Worm (Caenorhabditis elegans) whole organism, young adult: ENCODE results near the gene C02F5.14.
A peak's percentile ranks its signal among the peaks of the same experiment; 100 is the strongest.

Source experiments
- B0261.1 ChIP-seq: sonication (generic microtip); optimal IDR thresholded peaks from 2 replicates; lab custom pipeline; 2016; ENCODE audit warnings: mild to moderate bottlenecking, missing genetic modification characterization, moderate library complexity, missing compliant biosample characterization
- B0336.3 ChIP-seq: fragments of 200-800 bp; sonication (Bioruptor generic); IDR thresholded peaks from 2 replicates; pipeline ENCODE4 v1.3.6; 2022; ENCODE audit warnings: missing genetic modification characterization, missing compliant biosample characterization
- F33H1.4 ChIP-seq: fragments of 200-800 bp; sonication (Bioruptor generic); IDR thresholded peaks from 2 replicates; pipeline ENCODE4 v1.3.6; 2022; ENCODE audit warnings: missing genetic modification reagents, missing genetic modification characterization, missing compliant biosample characterization
- F39B2.1 ChIP-seq: fragments of 200-800 bp; sonication (Bioruptor generic); IDR thresholded peaks from 2 replicates; pipeline ENCODE4 v1.3.6; 2022; ENCODE audit warnings: missing genetic modification reagents, missing genetic modification characterization, missing compliant biosample characterization
- F57C9.4 ChIP-seq: sonication (generic microtip); optimal IDR thresholded peaks from 2 replicates; lab custom pipeline; 2017; ENCODE audit warnings: mild to moderate bottlenecking, missing genetic modification characterization, missing compliant biosample characterization
- Y56A3A.18 ChIP-seq: fragments of 200-800 bp; sonication (Bioruptor generic); IDR thresholded peaks from 2 replicates; pipeline ENCODE4 v1.3.6; 2022; ENCODE audit warnings: missing genetic modification reagents, missing genetic modification characterization, missing compliant biosample characterization
- ZK185.1 ChIP-seq: sonication (generic microtip); optimal IDR thresholded peaks from 2 replicates; lab custom pipeline; 2016; ENCODE audit warnings: mild to moderate bottlenecking, missing genetic modification characterization, missing compliant biosample characterization; ENCODE audit not compliant: poor library complexity, severe bottlenecking
- aptf-2 ChIP-seq: fragments of 200-800 bp; sonication (Bioruptor generic); conservative IDR thresholded peaks from 2 replicates; pipeline ENCODE4 v1.3.6; 2022; ENCODE audit warnings: missing genetic modification reagents, missing genetic modification characterization, missing compliant biosample characterization
- attf-3 ChIP-seq: fragments of 200-800 bp; sonication (Bioruptor generic); conservative IDR thresholded peaks from 2 replicates; pipeline ENCODE4 v1.3.6; 2022; ENCODE audit warnings: missing genetic modification reagents, missing genetic modification characterization, missing compliant biosample characterization
- bed-1 ChIP-seq: fragments of 200-800 bp; sonication (Bioruptor generic); IDR thresholded peaks from 2 replicates; pipeline ENCODE4 v1.3.6; 2022; ENCODE audit warnings: missing genetic modification reagents, missing genetic modification characterization, missing compliant biosample characterization
- bed-2 ChIP-seq: fragments of 200-800 bp; sonication (Bioruptor generic); IDR thresholded peaks from 2 replicates; pipeline ENCODE4 v1.3.6; 2022; ENCODE audit warnings: missing genetic modification reagents, missing genetic modification characterization, missing compliant biosample characterization
- cebp-2 ChIP-seq: fragments of 200-800 bp; sonication (Bioruptor generic); IDR thresholded peaks from 2 replicates; pipeline ENCODE4 v1.3.6; 2022; ENCODE audit warnings: missing genetic modification characterization, missing compliant biosample characterization
- dox-1 ChIP-seq: fragments of 200-800 bp; sonication (Bioruptor generic); IDR thresholded peaks from 2 replicates; pipeline ENCODE4 v1.3.6; 2022; ENCODE audit warnings: missing genetic modification reagents, missing genetic modification characterization, missing compliant biosample characterization
- egl-18 ChIP-seq: fragments of 200-800 bp; sonication (Bioruptor generic); IDR thresholded peaks from 2 replicates; pipeline ENCODE4 v1.3.6; 2022; ENCODE audit warnings: missing genetic modification reagents, missing genetic modification characterization, missing compliant biosample characterization
- egrh-3 ChIP-seq: fragments of 200-800 bp; sonication (Bioruptor generic); IDR thresholded peaks from 2 replicates; pipeline ENCODE4 v1.3.6; 2022; ENCODE audit warnings: missing genetic modification reagents, missing genetic modification characterization, missing compliant biosample characterization
- ekl-4 ChIP-seq: fragments of 200-800 bp; sonication (Bioruptor generic); IDR thresholded peaks from 2 replicates; pipeline ENCODE4 v1.3.6; 2022; ENCODE audit warnings: missing genetic modification reagents, missing genetic modification characterization, missing compliant biosample characterization
- lin-26 ChIP-seq: fragments of 200-800 bp; sonication (Bioruptor generic); IDR thresholded peaks from 2 replicates; pipeline ENCODE4 v1.3.6; 2022; ENCODE audit warnings: missing genetic modification reagents, missing genetic modification characterization, missing compliant biosample characterization
- lin-35 ChIP-seq, 3 experiments: fragments of 150-350 bp in 2 of 3; sonication (generic microtip) in 1 of 3; optimal IDR thresholded peaks; 2 replicates each; lab custom pipeline; 2014 to 2018; ENCODE audit warnings: missing biosample characterization in 3 of 3, missing genetic modification characterization in 3 of 3, missing genetic modification reagents in 3 of 3
- madf-3 ChIP-seq: fragments of 200-800 bp; sonication (Bioruptor generic); IDR thresholded peaks from 2 replicates; pipeline ENCODE4 v1.3.6; 2022; ENCODE audit warnings: missing genetic modification reagents, missing genetic modification characterization, missing compliant biosample characterization
- mel-28 ChIP-seq: sonication (generic microtip); optimal IDR thresholded peaks from 2 replicates; lab custom pipeline; 2016; ENCODE audit warnings: borderline replicate concordance, mild to moderate bottlenecking, missing genetic modification characterization, missing compliant biosample characterization
- mes-4 ChIP-seq: sonication (generic microtip); optimal IDR thresholded peaks from 2 replicates; lab custom pipeline; 2016; ENCODE audit warnings: missing genotype, missing genetic modification characterization, missing compliant biosample characterization
- nfya-2 ChIP-seq: fragments of 200-800 bp; sonication (Bioruptor generic); IDR thresholded peaks from 2 replicates; pipeline ENCODE4 v1.3.6; 2022; ENCODE audit warnings: missing genetic modification reagents, missing genetic modification characterization, missing compliant biosample characterization
- nhr-120 ChIP-seq: fragments of 200-800 bp; sonication (Bioruptor generic); IDR thresholded peaks from 2 replicates; pipeline ENCODE4 v1.3.6; 2022; ENCODE audit warnings: missing genetic modification characterization, missing compliant biosample characterization
- nhr-179 ChIP-seq: sonication (generic microtip); optimal IDR thresholded peaks from 2 replicates; lab custom pipeline; 2016; ENCODE audit warnings: mild to moderate bottlenecking, missing genetic modification characterization, missing compliant biosample characterization
- nhr-27 ChIP-seq: fragments of 200-800 bp; sonication (Bioruptor generic); optimal IDR thresholded peaks from 2 replicates; lab custom pipeline; 2018; ENCODE audit warnings: mild to moderate bottlenecking, missing genetic modification characterization, moderate library complexity, missing compliant biosample characterization
- nhr-90 ChIP-seq: sonication (generic microtip); optimal IDR thresholded peaks from 2 replicates; lab custom pipeline; 2016; ENCODE audit warnings: missing genotype, mild to moderate bottlenecking, missing genetic modification characterization, missing compliant biosample characterization
- pha-4 ChIP-seq: fragments of 150-350 bp; sonication (generic microtip); optimal IDR thresholded peaks from 2 replicates; lab custom pipeline; 2014; ENCODE audit warnings: missing biosample characterization, missing genetic modification reagents, missing genetic modification characterization
- snpc-3.4 ChIP-seq: sonication (generic microtip); optimal IDR thresholded peaks from 2 replicates; lab custom pipeline; 2017; ENCODE audit warnings: missing genetic modification characterization, mild to moderate bottlenecking, missing compliant biosample characterization, antibody characterized with exemption, moderate library complexity, missing genotype, missing genetic modification reagents
- sptf-2 ChIP-seq: fragments of 200-800 bp; sonication (Bioruptor generic); optimal IDR thresholded peaks from 2 replicates; lab custom pipeline; 2018; ENCODE audit warnings: mild to moderate bottlenecking, missing genetic modification characterization, missing compliant biosample characterization
- tbp1 ChIP-seq: fragments of 200-800 bp; sonication (Bioruptor generic); optimal IDR thresholded peaks from 2 replicates; lab custom pipeline; 2018; ENCODE audit warnings: mild to moderate bottlenecking, missing genetic modification characterization, missing compliant biosample characterization

Gene C02F5.14

DNA sequence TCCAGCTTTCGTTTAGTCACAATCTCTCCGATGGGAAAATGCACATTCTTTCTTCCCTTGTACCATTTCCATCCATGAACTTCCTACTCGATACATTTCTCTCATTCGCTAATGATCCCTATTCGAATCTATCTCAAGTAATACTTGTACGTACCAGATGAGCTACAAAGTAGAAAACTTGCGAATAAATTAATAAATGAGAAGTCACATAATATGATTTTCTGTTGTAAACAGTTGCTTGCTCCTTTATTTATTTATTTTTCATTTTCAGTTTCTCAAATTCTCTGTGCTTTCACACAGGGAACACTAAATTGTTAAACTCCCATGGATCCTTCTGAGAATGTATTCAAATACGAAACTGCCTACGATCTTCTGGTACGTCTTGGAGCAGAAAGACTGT lies 9.1 kb downstream of the C02F5.14 start, which contains the start of gene rfs-1:
Gene rfs-1 (plus strand): TSS at position 301 of the 400 bp plus-strand sequence.
- TF ChIP-seq nhr-179 (tag; lab: Kevin White, UChicago) (no peak), F33H1.4 (no peak), egrh-3 (GFP tag; lab: Robert Waterston, UW) (no peak), egl-18 (GFP tag; lab: Robert Waterston, UW) (no peak), B0336.3 (GFP tag; lab: Robert Waterston, UW) (peak; percentile 55; the same call in 1 of the 2 replicates), cebp-2 (GFP tag; lab: Robert Waterston, UW) (no peak), ZK185.1 (tag; lab: Kevin White, UChicago) (no peak), madf-3 (GFP tag; lab: Robert Waterston, UW) (0 out of 2 replicates have a peak, but pooled peaks have one; percentile 40), nhr-120 (no peak), F39B2.1 (GFP tag; lab: Robert Waterston, UW) (no peak), nhr-90 (tag; lab: Kevin White, UChicago) (no peak), tbp1 (GFP tag; lab: Kevin White, UChicago) (no peak)
- TF ChIP-seq, all 124 proteins: peak for 2

DNA sequence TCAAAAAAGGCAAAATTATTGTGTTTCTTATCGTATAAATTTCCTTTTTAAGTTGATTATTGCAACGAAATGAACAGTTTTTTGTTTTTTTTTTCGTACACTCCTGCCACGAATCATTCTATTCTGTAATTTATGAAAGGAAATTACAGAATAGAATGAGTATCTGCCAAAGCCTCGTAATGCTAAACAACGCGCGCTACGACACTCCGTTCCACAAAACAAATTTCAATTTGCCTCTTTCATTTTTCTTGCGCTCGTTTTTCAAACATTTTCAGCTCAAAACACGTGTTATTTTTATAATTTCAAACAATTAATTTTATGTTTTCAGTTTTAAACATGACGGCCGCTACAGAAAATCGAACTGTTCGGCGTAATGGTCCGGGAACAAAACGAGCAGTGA lies 10.5 kb downstream of the C02F5.14 start, which contains the start of gene mob-4:
Gene mob-4 (plus strand): TSS at position 329 of the 400 bp plus-strand sequence.
- TF ChIP-seq bed-1 (no peak), Y56A3A.18 (GFP tag; lab: Robert Waterston, UW) (no peak), sptf-2 (GFP tag; lab: Kevin White, UChicago) (no peak), cebp-2 (GFP tag; lab: Robert Waterston, UW) (no peak), attf-3 (peak; percentile 88), F57C9.4 (tag; lab: Kevin White, UChicago) (no peak)

DNA sequence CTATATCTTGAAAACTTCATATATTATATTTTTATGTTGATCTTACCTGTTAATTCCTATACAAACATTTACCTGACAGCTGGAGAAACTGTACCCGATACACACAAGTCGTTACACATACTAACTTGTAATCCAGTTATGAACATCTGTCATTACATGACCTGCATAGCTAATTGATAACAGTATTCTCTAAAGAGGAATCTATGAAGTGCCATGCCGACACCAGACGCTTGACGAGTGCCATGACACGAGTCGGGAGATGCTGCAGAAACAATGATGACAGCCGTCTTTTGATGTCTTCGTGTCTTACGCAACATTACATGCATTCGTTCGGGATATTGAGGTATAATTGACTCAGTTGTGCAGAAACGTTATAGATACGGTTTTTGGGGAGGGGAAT lies 15.2 kb downstream of the C02F5.14 start:
- TF ChIP-seq bed-2 (GFP tag; lab: Robert Waterston, UW): no peak
- TF ChIP-seq pha-4 (tag; lab: Kevin White, UChicago): no peak
- no peak for TF ChIP-seq madf-3 (GFP tag; lab: Robert Waterston, UW)
- no peak for TF ChIP-seq aptf-2 (GFP tag; lab: Robert Waterston, UW)

DNA sequence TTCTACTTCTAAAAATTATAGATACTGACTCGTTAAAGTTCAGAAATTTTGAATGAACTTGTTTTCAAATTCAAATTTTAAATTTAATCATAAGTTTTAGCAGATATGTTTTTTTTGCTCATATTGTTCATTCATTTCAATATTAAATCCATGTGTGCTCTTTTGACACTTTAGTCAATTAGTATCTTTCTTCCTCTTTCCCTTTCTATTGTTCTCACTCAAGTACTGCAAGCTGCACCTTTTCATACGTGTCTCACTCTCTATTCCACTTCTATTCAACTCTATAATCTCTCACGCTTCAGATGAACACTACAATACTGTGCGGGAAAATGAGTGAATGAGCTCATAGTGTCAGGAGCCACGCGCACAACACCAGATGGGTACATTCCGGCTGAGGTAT lies 17.4 kb downstream of the C02F5.14 start, which contains the start of gene C30A5.16:
Gene C30A5.16 (plus strand): TSS at position 301 of the 400 bp plus-strand sequence.
- TF ChIP-seq snpc-3.4 (tag; lab: Kevin White, UChicago) (no peak), ekl-4 (GFP tag; lab: Robert Waterston, UW) (no peak), bed-2 (GFP tag; lab: Robert Waterston, UW) (no peak), nfya-2 (GFP tag; lab: Robert Waterston, UW) (no peak), dox-1 (GFP tag; lab: Robert Waterston, UW) (no peak), B0261.1 (tag; lab: Kevin White, UChicago) (no peak), mel-28 (no peak), lin-35 (GFP tag; optimal IDR thresholded peaks at IDR 0.05; lab: Kevin White, UChicago) (no peak)
- TF ChIP-seq, all 124 proteins: peak for 0

DNA sequence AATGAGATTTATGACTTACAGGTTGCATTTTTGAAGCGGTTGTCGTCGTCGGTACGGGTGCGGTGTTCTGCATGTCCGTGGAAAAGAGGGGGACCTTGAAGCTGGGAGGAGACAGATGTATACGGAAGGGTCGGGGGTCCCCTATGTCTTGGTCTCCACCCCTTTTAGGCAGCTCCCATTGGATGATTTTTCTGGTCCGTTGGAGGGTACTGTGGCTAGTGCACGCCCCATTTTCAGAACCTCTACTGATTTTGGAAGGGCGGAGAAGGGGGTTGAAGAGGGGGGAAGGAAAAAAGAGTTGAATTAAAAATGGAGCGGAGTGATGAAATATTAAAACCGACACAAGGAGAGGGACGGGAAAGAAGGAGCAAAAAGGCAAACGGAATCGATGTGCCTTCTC lies 19.1 kb downstream of the C02F5.14 start, which contains the start of gene unc-86:
Gene unc-86 (minus strand): TSS at position 113 of the 400 bp plus-strand sequence.
- TF ChIP-seq nhr-27 (tag; lab: Kevin White, UChicago) (no peak), bed-1 (no peak), mes-4 (tag; lab: Kevin White, UChicago) (no peak), lin-26 (no peak)
